Fruit fly (Drosophila melanogaster): ENCODE results near the gene Axud1.
A peak's percentile ranks its signal among the peaks of the same experiment; 100 is the strongest.

The Axud1 gene

DNA sequence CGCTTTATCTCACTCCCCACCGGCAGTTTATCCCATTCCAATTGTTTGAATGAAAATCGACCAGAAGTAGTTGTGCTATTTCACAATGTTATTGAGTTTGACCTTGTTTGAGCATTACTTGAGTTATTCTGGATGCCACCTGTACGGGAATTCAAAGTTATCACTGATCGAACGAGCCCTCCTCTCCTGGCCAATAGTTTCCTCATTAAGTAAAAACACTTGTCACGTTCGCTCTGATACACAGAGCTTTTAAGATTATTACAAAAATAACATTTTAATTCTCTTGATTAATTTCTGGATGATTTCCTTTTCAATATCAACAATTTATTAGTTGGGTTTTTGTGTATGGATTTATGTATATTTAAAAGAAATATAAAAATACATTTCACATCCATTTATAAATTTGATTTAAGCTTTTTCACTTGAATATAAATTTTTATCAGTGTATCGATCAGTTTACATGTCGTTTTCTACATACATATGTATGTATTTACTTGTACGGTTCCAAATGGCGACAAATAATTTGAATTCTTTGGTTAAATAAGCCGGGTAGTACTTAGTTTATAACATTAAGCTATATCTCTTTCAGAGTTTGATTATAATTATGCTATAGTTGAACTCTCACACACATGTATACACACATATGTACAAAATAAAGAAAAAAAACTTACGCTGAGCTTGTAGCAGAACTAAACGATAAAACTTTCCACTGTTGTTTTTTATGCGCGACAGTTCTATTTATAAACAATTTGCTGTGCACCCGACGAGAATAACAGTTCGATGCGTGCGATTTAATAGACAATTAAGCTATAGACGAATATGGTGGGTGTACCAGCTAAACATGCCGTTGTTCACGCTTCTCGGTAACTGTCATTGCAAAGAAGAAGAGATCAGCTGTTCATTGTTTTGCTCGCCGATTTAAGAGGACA lies 8.9 kb downstream of the Axud1 start, which contains the start of the genes CG3609 and CG15390 (continued):
- peak; percentile 74 for TF ChIP-seq Ada2b (GFP tag; IDR thresholded peaks at IDR 0.05)
- peak; percentile 16; the same call in 1 of the 2 replicates for TF ChIP-seq Scr (GFP tag; IDR thresholded peaks at IDR 0.05; ENCODE audit: partially characterized antibody)
- TF ChIP-seq CG17359 (tag; optimal IDR thresholded peaks at IDR 0.05) = peak; percentile 62
- peak; percentile 85 for TF ChIP-seq CG8944 (GFP tag; optimal IDR thresholded peaks at IDR 0.05)
- peak; percentile 69 for TF ChIP-seq CG18619 (GFP tag; optimal IDR thresholded peaks at IDR 0.05)
- TF ChIP-seq CG18764 (GFP tag; optimal IDR thresholded peaks at IDR 0.05) = peak; percentile 28
- peak; percentile 99 for TF ChIP-seq CG17385 (GFP tag; optimal IDR thresholded peaks at IDR 0.05)
- TF ChIP-seq schlank (tag; optimal IDR thresholded peaks at IDR 0.05) = peak; percentile 92
- TF ChIP-seq ro (GFP tag; IDR thresholded peaks at IDR 0.05) = no peak
- TF ChIP-seq Hr78 (GFP tag; optimal IDR thresholded peaks at IDR 0.05) = peak in 1 of 2 experiments; percentile 39
- peak; percentile 68 for TF ChIP-seq CG11723 (GFP tag; optimal IDR thresholded peaks at IDR 0.05)
- peak; percentile 64; the same call in 2 of the 3 replicates for TF ChIP-seq Optix (GFP tag; IDR thresholded peaks at IDR 0.05)
- peak; percentile 81 for TF ChIP-seq CG3163 (GFP tag; optimal IDR thresholded peaks at IDR 0.05)
- TF ChIP-seq CG2116 (GFP tag; optimal IDR thresholded peaks at IDR 0.05) = peak; percentile 46
- TF ChIP-seq CG7357 (GFP tag; IDR thresholded peaks at IDR 0.05) = peak; percentile 33; the same call in 1 of the 3 replicates
- TF ChIP-seq CG10274 (GFP tag; optimal IDR thresholded peaks at IDR 0.05) = no peak
- peak; percentile 66 for TF ChIP-seq CG2678 (tag; optimal IDR thresholded peaks at IDR 0.05)
- peak; percentile 67 for TF ChIP-seq Hand (GFP tag; optimal IDR thresholded peaks at IDR 0.05)
- peak; percentile 69 for TF ChIP-seq CG31441 (GFP tag; IDR thresholded peaks at IDR 0.05)
- peak; percentile 98 for TF ChIP-seq Rfx (GFP tag; IDR thresholded peaks at IDR 0.05)
- TF ChIP-seq pfk (GFP tag; optimal IDR thresholded peaks at IDR 0.05) = peak; percentile 41
- TF ChIP-seq bowl (GFP tag; IDR thresholded peaks at IDR 0.05) = peak; percentile 29; the same call in 1 of the 2 replicates
- peak; percentile 59; the same call in 1 of the 2 replicates for TF ChIP-seq esg (GFP tag; conservative IDR thresholded peaks at IDR 0.05)
- no peak for TF ChIP-seq Doc3 (GFP tag; IDR thresholded peaks at IDR 0.05; ENCODE audit: partially characterized antibody)
- peak; percentile 12 for TF ChIP-seq psq (GFP tag; optimal IDR thresholded peaks at IDR 0.05)
- TF ChIP-seq CG34422 (GFP tag; IDR thresholded peaks at IDR 0.05) = peak; percentile 85
- TF ChIP-seq CG32772 (GFP tag; IDR thresholded peaks at IDR 0.05) = peak; percentile 77
- peak; percentile 62 for TF ChIP-seq HHEX (GFP tag; optimal IDR thresholded peaks at IDR 0.05)
- TF ChIP-seq inv (GFP tag; IDR thresholded peaks at IDR 0.05; ENCODE audit: partially characterized antibody) = no peak
- peak; percentile 79 for TF ChIP-seq CG11398 (GFP tag; optimal IDR thresholded peaks at IDR 0.05)
- no peak for TF ChIP-seq tll (GFP tag; optimal IDR thresholded peaks at IDR 0.05)
- TF ChIP-seq gem (tag; optimal IDR thresholded peaks at IDR 0.05) = peak; percentile 85
- peak; percentile 96 for TF ChIP-seq lilli (GFP tag; optimal IDR thresholded peaks at IDR 0.05)
- peak; percentile 81 for TF ChIP-seq CG10462 (GFP tag; optimal IDR thresholded peaks at IDR 0.05)
- TF ChIP-seq dati (GFP tag; IDR thresholded peaks at IDR 0.05) = peak; percentile 74; the same call in 1 of the 2 replicates
- peak; percentile 69 for TF ChIP-seq slp2 (GFP tag; optimal IDR thresholded peaks at IDR 0.05)
- TF ChIP-seq fd102C (GFP tag; optimal IDR thresholded peaks at IDR 0.05) = no peak
- peak; percentile 87 for TF ChIP-seq HmgZ (tag; optimal IDR thresholded peaks at IDR 0.05)
- peak; percentile 62 for TF ChIP-seq YL-1 (GFP tag; optimal IDR thresholded peaks at IDR 0.05)
- TF ChIP-seq CG10979 (tag; optimal IDR thresholded peaks at IDR 0.05) = peak; percentile 64
- TF ChIP-seq CG7271 (tag; optimal IDR thresholded peaks at IDR 0.05) = no peak
- TF ChIP-seq CG6854 (GFP tag; optimal IDR thresholded peaks at IDR 0.05) = peak; percentile 14
- TF ChIP-seq toy (GFP tag; IDR thresholded peaks at IDR 0.05) = peak; percentile 42; the same call in 1 of the 2 replicates
- peak; percentile 72 for TF ChIP-seq CG7987 (GFP tag; optimal IDR thresholded peaks at IDR 0.05)
- TF ChIP-seq zen2 (GFP tag; IDR thresholded peaks at IDR 0.05; ENCODE audit: partially characterized antibody) = no peak
- TF ChIP-seq Med (GFP tag) = peak; percentile 99
- no peak; the same call in 1 of the 2 replicates for TF ChIP-seq ham (GFP tag; IDR thresholded peaks at IDR 0.05)

All from whole organism, embryonic.